Worm (Caenorhabditis elegans) whole organism, L3 larva: ENCODE data around the gene otpl-2.

Experiments
- R02D3.7 ChIP-seq: fragments of 150-350 bp; optimal IDR thresholded peaks from 2 replicates; lab custom pipeline; 2014; ENCODE audit warnings: missing biosample characterization, missing genetic modification characterization
- ZK546.5 ChIP-seq: sonication (generic microtip); optimal IDR thresholded peaks from 2 replicates; lab custom pipeline; 2017; ENCODE audit warnings: missing biosample characterization, missing genetic modification characterization
- ama-1 ChIP-seq: fragments of 150-350 bp; optimal IDR thresholded peaks from 2 replicates; lab custom pipeline; 2018
- snpc-4 ChIP-seq: fragments of 150-350 bp; optimal IDR thresholded peaks from 2 replicates; lab custom pipeline; 2014; ENCODE audit warnings: missing biosample characterization, missing genetic modification characterization
- tbx-2 ChIP-seq: sonication (generic microtip); optimal IDR thresholded peaks from 2 replicates; lab custom pipeline; 2016; ENCODE audit warnings: mild to moderate bottlenecking, missing genetic modification characterization, missing compliant biosample characterization
- ztf-4 ChIP-seq: fragments of 150-350 bp; optimal IDR thresholded peaks from 2 replicates; lab custom pipeline; 2014; ENCODE audit warnings: missing biosample characterization, missing genetic modification characterization

ce11 chrV:4031319-4031718 lies 42.2 kb upstream of the otpl-2 start, which contains the start of gene cyp-35A4:
- TF ChIP-seq ZK546.5 (tag; lab: Kevin White, UChicago) (no peak), ama-1 (lab: Kevin White, UChicago) (no peak), snpc-4 (tag; lab: Kevin White, UChicago) (no peak), tbx-2 (tag; lab: Kevin White, UChicago) (no peak), R02D3.7 (no peak), ztf-4 (tag; lab: Kevin White, UChicago) (no peak)
